Fruit fly (Drosophila melanogaster) whole organism, embryonic: ENCODE results near the gene CG2839.

Experiments used
- CG1233 ChIP-seq: fragments of 200-800 bp; sonication (Bioruptor generic); optimal IDR thresholded peaks from 4 replicates; lab custom pipeline; 2018; ENCODE audit warnings: missing biosample characterization, mild to moderate bottlenecking, missing genetic modification characterization
- CG15514 ChIP-seq: fragments of 200-800 bp; sonication (Bioruptor generic); optimal IDR thresholded peaks from 3 replicates; lab custom pipeline; 2017; ENCODE audit warnings: missing biosample characterization, missing genetic modification characterization, mild to moderate bottlenecking, moderate library complexity, missing genetic modification reagents
- CG8290 ChIP-seq, 3 experiments: fragments of 200-800 bp; sonication (Bioruptor generic); optimal IDR thresholded peaks; 2 replicates each; lab custom pipeline; 2016 to 2019; ENCODE audit warnings: missing biosample characterization in 3 of 3, missing genetic modification characterization in 3 of 3, mild to moderate bottlenecking in 2 of 3, moderate library complexity in 1 of 3
- CkIIα-i1 ChIP-seq: fragments of 200-800 bp; sonication (Bioruptor generic); IDR thresholded peaks from 2 replicates; pipeline ENCODE4 v1.3.6; 2022; ENCODE audit warnings: missing biosample characterization, missing genetic modification characterization
- Sin3A ChIP-seq: fragments of >200 bp; optimal IDR thresholded peaks from 2 replicates; lab custom pipeline; 2018
- cg ChIP-seq: fragments of 200-800 bp; sonication (Bioruptor generic); optimal IDR thresholded peaks from 3 replicates; lab custom pipeline; 2019; ENCODE audit warnings: missing biosample characterization, mild to moderate bottlenecking, missing genetic modification characterization, moderate library complexity
- hth ChIP-seq: fragments of >200 bp; optimal IDR thresholded peaks from 2 replicates; lab custom pipeline; 2017; ENCODE audit warnings: inconsistent platforms
- odd ChIP-seq: fragments of 200-800 bp; sonication (Bioruptor generic); optimal IDR thresholded peaks from 2 replicates; lab custom pipeline; 2017; ENCODE audit warnings: missing biosample characterization, mild to moderate bottlenecking, missing genetic modification characterization
- so ChIP-seq: fragments of 200-800 bp; sonication (Bioruptor generic); IDR thresholded peaks from 3 replicates; pipeline ENCODE4 v1.3.6; 2022; ENCODE audit warnings: missing biosample characterization, missing genetic modification characterization
- tap ChIP-seq: fragments of 200-800 bp; optimal IDR thresholded peaks from 3 replicates; lab custom pipeline; 2019; ENCODE audit warnings: missing biosample characterization, mild to moderate bottlenecking, missing genetic modification characterization, moderate library complexity

DNA sequence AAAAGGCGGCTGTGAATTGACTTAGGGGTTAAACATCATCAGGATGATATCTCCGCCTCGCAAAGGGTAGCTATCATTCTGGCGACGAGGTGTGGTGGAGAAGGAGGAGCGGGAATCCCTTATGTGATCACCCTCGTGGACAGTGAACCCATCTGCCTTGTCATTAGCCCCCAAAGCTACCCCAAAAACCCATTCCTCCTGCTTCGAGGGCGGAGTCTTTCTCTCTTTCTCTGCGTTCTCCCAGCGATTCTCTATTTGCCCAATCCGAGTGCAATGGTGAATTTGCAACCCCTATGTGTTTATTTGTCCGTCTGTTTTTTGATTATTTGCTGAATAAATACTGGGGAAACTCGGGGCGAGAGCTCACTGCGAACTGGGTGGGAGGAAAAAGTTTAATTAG, 40.2 kb upstream of the CG2839 start:
- TF ChIP-seq CG8290 (GFP tag; optimal IDR thresholded peaks at IDR 0.05; lab: Kevin White, UChicago) (no peak), CG8290 (tag; optimal IDR thresholded peaks at IDR 0.05; lab: Kevin White, UChicago) (no peak), so (GFP tag; lab: Robert Waterston, UW) (no peak), CkIIα-i1 (GFP tag; lab: Robert Waterston, UW) (no peak), odd (GFP tag; lab: Kevin White, UChicago) (no peak), tap (no peak), CG15514 (GFP tag; lab: Kevin White, UChicago) (no peak), cg (GFP tag; lab: Kevin White, UChicago) (no peak), Sin3A (no peak), CG1233 (GFP tag; lab: Kevin White, UChicago) (no peak), hth (no peak)
